Worm (Caenorhabditis elegans) whole organism, young adult: Measurements from ENCODE around the gene igcm-1.

ENCODE experiments used
- B0261.1 ChIP-seq: sonication (generic microtip); optimal IDR thresholded peaks from 2 replicates; lab custom pipeline; 2016; ENCODE audit warnings: mild to moderate bottlenecking, missing genetic modification characterization, moderate library complexity, missing compliant biosample characterization
- C06A6.2 ChIP-seq: fragments of 200-800 bp; sonication (Bioruptor generic); conservative IDR thresholded peaks from 2 replicates; pipeline ENCODE4 v1.3.6; 2022; ENCODE audit warnings: missing genetic modification characterization, missing compliant biosample characterization
- F33H1.4 ChIP-seq: fragments of 200-800 bp; sonication (Bioruptor generic); IDR thresholded peaks from 2 replicates; pipeline ENCODE4 v1.3.6; 2022; ENCODE audit warnings: missing genetic modification reagents, missing genetic modification characterization, missing compliant biosample characterization
- F37B4.10 ChIP-seq: fragments of 200-800 bp; sonication (Bioruptor generic); IDR thresholded peaks from 2 replicates; pipeline ENCODE4 v1.3.6; 2022; ENCODE audit warnings: missing genetic modification characterization, missing compliant biosample characterization
- F52B5.7 ChIP-seq: sonication (generic microtip); optimal IDR thresholded peaks from 2 replicates; lab custom pipeline; 2016; ENCODE audit warnings: mild to moderate bottlenecking, missing genetic modification characterization, missing compliant biosample characterization
- F55B11.4 ChIP-seq: sonication (generic microtip); optimal IDR thresholded peaks from 2 replicates; lab custom pipeline; 2016; ENCODE audit warnings: missing compliant biosample characterization, missing genetic modification characterization, borderline replicate concordance; ENCODE audit not compliant: insufficient read depth
- F57C9.4 ChIP-seq: sonication (generic microtip); optimal IDR thresholded peaks from 2 replicates; lab custom pipeline; 2017; ENCODE audit warnings: mild to moderate bottlenecking, missing genetic modification characterization, missing compliant biosample characterization
- Y56A3A.18 ChIP-seq: fragments of 200-800 bp; sonication (Bioruptor generic); IDR thresholded peaks from 2 replicates; pipeline ENCODE4 v1.3.6; 2022; ENCODE audit warnings: missing genetic modification reagents, missing genetic modification characterization, missing compliant biosample characterization
- Y67H2A.10 ChIP-seq: fragments of 200-800 bp; sonication (Bioruptor generic); conservative IDR thresholded peaks from 2 replicates; pipeline ENCODE4 v1.3.6; 2022; ENCODE audit warnings: missing genetic modification reagents, missing genetic modification characterization, missing compliant biosample characterization
- Y79H2A.3 ChIP-seq: fragments of 200-800 bp; sonication (Bioruptor generic); conservative IDR thresholded peaks from 2 replicates; pipeline ENCODE4 v1.3.6; 2022; ENCODE audit warnings: missing genetic modification reagents, missing genetic modification characterization, missing compliant biosample characterization
- Y95B8A.8 ChIP-seq: fragments of 200-800 bp; sonication (Bioruptor generic); IDR thresholded peaks from 2 replicates; pipeline ENCODE4 v1.3.6; 2022; ENCODE audit warnings: missing genetic modification reagents, missing genetic modification characterization, missing compliant biosample characterization
- ZK185.1 ChIP-seq: sonication (generic microtip); optimal IDR thresholded peaks from 2 replicates; lab custom pipeline; 2016; ENCODE audit warnings: mild to moderate bottlenecking, missing genetic modification characterization, missing compliant biosample characterization; ENCODE audit not compliant: poor library complexity, severe bottlenecking
- akir-1 ChIP-seq: fragments of 200-800 bp; sonication (Bioruptor generic); optimal IDR thresholded peaks from 2 replicates; lab custom pipeline; 2018; ENCODE audit warnings: mild to moderate bottlenecking, missing genetic modification characterization, moderate library complexity, missing compliant biosample characterization
- aptf-3 ChIP-seq: fragments of 200-800 bp; sonication (Bioruptor generic); IDR thresholded peaks from 2 replicates; pipeline ENCODE4 v1.3.6; 2022; ENCODE audit warnings: missing genetic modification characterization, missing compliant biosample characterization
- atf-7 ChIP-seq: sonication (generic microtip); optimal IDR thresholded peaks from 2 replicates; lab custom pipeline; 2017; ENCODE audit warnings: mild to moderate bottlenecking, missing genetic modification characterization, missing compliant biosample characterization
- ccch-3 ChIP-seq: fragments of 200-800 bp; sonication (Bioruptor generic); optimal IDR thresholded peaks from 2 replicates; lab custom pipeline; 2018; ENCODE audit warnings: mild to moderate bottlenecking, missing genetic modification characterization, missing compliant biosample characterization
- ceh-40 ChIP-seq: fragments of 200-800 bp; sonication (Bioruptor generic); IDR thresholded peaks from 2 replicates; pipeline ENCODE4 v1.3.6; 2022; ENCODE audit warnings: missing genetic modification characterization, missing compliant biosample characterization
- ceh-91 ChIP-seq: fragments of 200-800 bp; sonication (Bioruptor generic); IDR thresholded peaks from 2 replicates; pipeline ENCODE4 v1.3.6; 2022; ENCODE audit warnings: missing genetic modification reagents, missing genetic modification characterization, missing compliant biosample characterization
- dpff-1 ChIP-seq: sonication (generic microtip); optimal IDR thresholded peaks from 2 replicates; lab custom pipeline; 2017; ENCODE audit warnings: mild to moderate bottlenecking, missing genetic modification characterization, missing compliant biosample characterization
- dpl-1 ChIP-seq: fragments of 150-350 bp; optimal IDR thresholded peaks from 2 replicates; lab custom pipeline; 2014; ENCODE audit warnings: missing biosample characterization, missing genetic modification reagents, missing genetic modification characterization
- efl-1 ChIP-seq: fragments of 150-350 bp; optimal IDR thresholded peaks from 2 replicates; lab custom pipeline; 2014; ENCODE audit warnings: missing biosample characterization, missing genetic modification reagents, missing genetic modification characterization
- egl-18 ChIP-seq: fragments of 200-800 bp; sonication (Bioruptor generic); IDR thresholded peaks from 2 replicates; pipeline ENCODE4 v1.3.6; 2022; ENCODE audit warnings: missing genetic modification reagents, missing genetic modification characterization, missing compliant biosample characterization
- egl-44 ChIP-seq: fragments of 200-800 bp; sonication (Bioruptor generic); IDR thresholded peaks from 2 replicates; pipeline ENCODE4 v1.3.6; 2022; ENCODE audit warnings: missing genetic modification reagents, missing genetic modification characterization, missing compliant biosample characterization
- egrh-3 ChIP-seq: fragments of 200-800 bp; sonication (Bioruptor generic); IDR thresholded peaks from 2 replicates; pipeline ENCODE4 v1.3.6; 2022; ENCODE audit warnings: missing genetic modification reagents, missing genetic modification characterization, missing compliant biosample characterization
- lag-1 ChIP-seq: fragments of 200-800 bp; sonication (Bioruptor generic); IDR thresholded peaks from 2 replicates; pipeline ENCODE4 v1.3.6; 2022; ENCODE audit warnings: missing genetic modification reagents, missing genetic modification characterization, missing compliant biosample characterization
- let-607 ChIP-seq, 2 experiments: fragments of 200-800 bp in 1 of 2; sonication (Bioruptor generic) in 1 of 2; sonication (generic microtip) in 1 of 2; optimal IDR thresholded peaks; 2 replicates each; lab custom pipeline; 2016 to 2018; ENCODE audit warnings: mild to moderate bottlenecking in 2 of 2, missing compliant biosample characterization in 2 of 2, missing genetic modification characterization in 2 of 2, moderate library complexity in 2 of 2, missing genotype in 1 of 2
- lin-35 ChIP-seq, 3 experiments: fragments of 150-350 bp in 2 of 3; sonication (generic microtip) in 1 of 3; optimal IDR thresholded peaks; 2 replicates each; lab custom pipeline; 2014 to 2018; ENCODE audit warnings: missing biosample characterization in 3 of 3, missing genetic modification characterization in 3 of 3, missing genetic modification reagents in 3 of 3
- lin-40 ChIP-seq: sonication (generic microtip); optimal IDR thresholded peaks from 2 replicates; lab custom pipeline; 2016; ENCODE audit warnings: missing genetic modification characterization, mild to moderate bottlenecking, missing compliant biosample characterization, missing genotype, missing genetic modification reagents
- lsl-1 ChIP-seq: fragments of 200-800 bp; sonication (Bioruptor generic); optimal IDR thresholded peaks from 2 replicates; lab custom pipeline; 2018; ENCODE audit warnings: mild to moderate bottlenecking, missing genetic modification characterization, moderate library complexity, missing compliant biosample characterization
- mcd-1 ChIP-seq: fragments of 200-800 bp; sonication (Bioruptor generic); IDR thresholded peaks from 2 replicates; pipeline ENCODE4 v1.3.6; 2022; ENCODE audit warnings: missing genetic modification reagents, missing genetic modification characterization, missing compliant biosample characterization
- nfya-1 ChIP-seq: sonication (generic microtip); optimal IDR thresholded peaks from 2 replicates; lab custom pipeline; 2017; ENCODE audit warnings: antibody characterized with exemption, missing compliant biosample characterization, missing genetic modification characterization, borderline replicate concordance; ENCODE audit not compliant: insufficient read depth
- nfyb-1 ChIP-seq: fragments of 200-800 bp; sonication (Bioruptor generic); IDR thresholded peaks from 2 replicates; pipeline ENCODE4 v1.3.6; 2022; ENCODE audit warnings: missing genetic modification reagents, missing genetic modification characterization, missing compliant biosample characterization
- nhr-179 ChIP-seq: sonication (generic microtip); optimal IDR thresholded peaks from 2 replicates; lab custom pipeline; 2016; ENCODE audit warnings: mild to moderate bottlenecking, missing genetic modification characterization, missing compliant biosample characterization
- nhr-27 ChIP-seq: fragments of 200-800 bp; sonication (Bioruptor generic); optimal IDR thresholded peaks from 2 replicates; lab custom pipeline; 2018; ENCODE audit warnings: mild to moderate bottlenecking, missing genetic modification characterization, moderate library complexity, missing compliant biosample characterization
- nhr-80 ChIP-seq: sonication (generic microtip); optimal IDR thresholded peaks from 2 replicates; lab custom pipeline; 2016; ENCODE audit warnings: missing genetic modification characterization, missing compliant biosample characterization
- nhr-90 ChIP-seq: sonication (generic microtip); optimal IDR thresholded peaks from 2 replicates; lab custom pipeline; 2016; ENCODE audit warnings: missing genotype, mild to moderate bottlenecking, missing genetic modification characterization, missing compliant biosample characterization
- rcor-1 ChIP-seq: fragments of 200-800 bp; sonication (Bioruptor generic); IDR thresholded peaks from 2 replicates; pipeline ENCODE4 v1.3.6; 2022; ENCODE audit warnings: missing genetic modification reagents, missing genetic modification characterization, missing compliant biosample characterization
- repo-1 ChIP-seq: sonication (generic microtip); optimal IDR thresholded peaks from 2 replicates; lab custom pipeline; 2017; ENCODE audit warnings: mild to moderate bottlenecking, missing genetic modification characterization, missing compliant biosample characterization
- rpc-1 ChIP-seq, 2 experiments: fragments of 150-350 bp in 1 of 2; sonication (generic microtip) in 1 of 2; optimal IDR thresholded peaks; 2 replicates each; lab custom pipeline; 2014 to 2018; ENCODE audit warnings: missing biosample characterization in 1 of 2, missing genetic modification characterization in 1 of 2, missing genetic modification reagents in 1 of 2, missing genotype in 1 of 2
- sea-2 ChIP-seq: fragments of 200-800 bp; sonication (Bioruptor generic); IDR thresholded peaks from 2 replicates; pipeline ENCODE4 v1.3.6; 2022; ENCODE audit warnings: missing genetic modification characterization, missing compliant biosample characterization
- snpc-1.3 ChIP-seq: sonication (generic microtip); optimal IDR thresholded peaks from 2 replicates; lab custom pipeline; 2017; ENCODE audit warnings: missing genetic modification characterization, mild to moderate bottlenecking, missing compliant biosample characterization, antibody characterized with exemption, moderate library complexity, missing genotype, missing genetic modification reagents; ENCODE audit not compliant: insufficient read depth
- somi-1 ChIP-seq: fragments of 200-800 bp; sonication (Bioruptor generic); optimal IDR thresholded peaks from 2 replicates; lab custom pipeline; 2018; ENCODE audit warnings: mild to moderate bottlenecking, missing genetic modification characterization, missing compliant biosample characterization
- sptf-2 ChIP-seq: fragments of 200-800 bp; sonication (Bioruptor generic); optimal IDR thresholded peaks from 2 replicates; lab custom pipeline; 2018; ENCODE audit warnings: mild to moderate bottlenecking, missing genetic modification characterization, missing compliant biosample characterization
- tbp1 ChIP-seq: fragments of 200-800 bp; sonication (Bioruptor generic); optimal IDR thresholded peaks from 2 replicates; lab custom pipeline; 2018; ENCODE audit warnings: mild to moderate bottlenecking, missing genetic modification characterization, missing compliant biosample characterization
- tbx-9 ChIP-seq: sonication (generic microtip); optimal IDR thresholded peaks from 2 replicates; lab custom pipeline; 2016; ENCODE audit warnings: borderline replicate concordance, missing genetic modification characterization, inconsistent platforms, missing compliant biosample characterization
- zim-3 ChIP-seq: sonication (generic microtip); optimal IDR thresholded peaks from 2 replicates; lab custom pipeline; 2017; ENCODE audit warnings: mild to moderate bottlenecking, missing genetic modification characterization, moderate library complexity, missing compliant biosample characterization
- ztf-22 ChIP-seq: fragments of 200-800 bp; sonication (Bioruptor generic); optimal IDR thresholded peaks from 2 replicates; lab custom pipeline; 2018; ENCODE audit warnings: mild to moderate bottlenecking, missing genetic modification characterization, moderate library complexity, missing compliant biosample characterization
- ztf-25 ChIP-seq: fragments of 200-800 bp; sonication (Bioruptor generic); IDR thresholded peaks from 2 replicates; pipeline ENCODE4 v1.3.6; 2022; ENCODE audit warnings: missing genetic modification reagents, missing genetic modification characterization, missing compliant biosample characterization
- ztf-6 ChIP-seq: fragments of 200-800 bp; sonication (Bioruptor generic); IDR thresholded peaks from 2 replicates; pipeline ENCODE4 v1.3.6; 2022; ENCODE audit warnings: missing genetic modification reagents, missing genetic modification characterization, missing compliant biosample characterization

The igcm-1 gene

ce11 chrX:871020-871419 lies 19.7 kb upstream of the igcm-1 start, which contains the start of gene lgl-1:
lgl-1 (minus strand) TSS chrX:871089.
- no peak for TF ChIP-seq Y67H2A.10
- TF ChIP-seq mcd-1 (GFP tag; lab: Robert Waterston, UW): peak; percentile 41; the same call in 1 of the 2 replicates
- TF ChIP-seq ceh-91: no peak
- TF ChIP-seq repo-1 (tag; lab: Kevin White, UChicago): no peak
- TF ChIP-seq F57C9.4 (tag; lab: Kevin White, UChicago): no peak
- no peak for TF ChIP-seq egl-18 (GFP tag; lab: Robert Waterston, UW)
- TF ChIP-seq C06A6.2: no peak
- TF ChIP-seq nfyb-1 (GFP tag; lab: Robert Waterston, UW): no peak
- TF ChIP-seq egl-44 (GFP tag; lab: Robert Waterston, UW): no peak
- TF ChIP-seq tbp1 (GFP tag; lab: Kevin White, UChicago): no peak
- no peak for TF ChIP-seq dpl-1 (GFP tag; lab: Kevin White, UChicago)
- no peak for TF ChIP-seq rpc-1 (optimal IDR thresholded peaks at IDR 0.05; lab: Kevin White, UChicago)
- TF ChIP-seq rpc-1 (tag; optimal IDR thresholded peaks at IDR 0.05; lab: Kevin White, UChicago): no peak
- no peak for TF ChIP-seq ceh-40 (GFP tag; lab: Robert Waterston, UW)
- no peak for TF ChIP-seq F37B4.10
- TF ChIP-seq let-607 (tag; optimal IDR thresholded peaks at IDR 0.05; lab: Kevin White, UChicago): no peak
- no peak for TF ChIP-seq dpff-1 (tag; lab: Kevin White, UChicago)
- no peak for TF ChIP-seq lin-35 (GFP tag; optimal IDR thresholded peaks at IDR 0.05; lab: Kevin White, UChicago)
- TF ChIP-seq snpc-1.3 (tag; lab: Kevin White, UChicago): no peak
- peak; percentile 26 for TF ChIP-seq nhr-80
- no peak for TF ChIP-seq sea-2 (GFP tag; lab: Robert Waterston, UW)
- no peak for TF ChIP-seq tbx-9
- TF ChIP-seq efl-1 (GFP tag; lab: Kevin White, UChicago): no peak
- no peak for TF ChIP-seq ztf-6
- no peak for TF ChIP-seq Y56A3A.18 (GFP tag; lab: Robert Waterston, UW)
- no peak for TF ChIP-seq nfya-1 (tag; lab: Kevin White, UChicago)
- no peak for TF ChIP-seq ztf-22 (GFP tag; lab: Kevin White, UChicago)
- no peak for TF ChIP-seq lsl-1
- no peak for TF ChIP-seq F52B5.7 (tag; lab: Kevin White, UChicago)
- no peak for TF ChIP-seq nhr-90 (tag; lab: Kevin White, UChicago)
- 0 out of 2 replicates have a peak, but pooled peaks have one; percentile 22 for TF ChIP-seq rcor-1 (GFP tag; lab: Robert Waterston, UW)
- no peak for TF ChIP-seq lin-40 (tag; lab: Kevin White, UChicago)
- TF ChIP-seq atf-7: no peak
- TF ChIP-seq akir-1 (GFP tag; lab: Kevin White, UChicago): no peak
- no peak for TF ChIP-seq F55B11.4 (tag; lab: Kevin White, UChicago)
- TF ChIP-seq egrh-3 (GFP tag; lab: Robert Waterston, UW): peak; percentile 29; the same call in 1 of the 2 replicates
- no peak for TF ChIP-seq somi-1 (GFP tag; lab: Kevin White, UChicago)
- no peak for TF ChIP-seq nhr-27 (tag; lab: Kevin White, UChicago)
- TF ChIP-seq zim-3 (tag; lab: Kevin White, UChicago): no peak
- no peak for TF ChIP-seq lag-1 (GFP tag; lab: Robert Waterston, UW)
- no peak for TF ChIP-seq Y95B8A.8 (GFP tag; lab: Robert Waterston, UW)
- no peak for TF ChIP-seq ZK185.1 (tag; lab: Kevin White, UChicago)
- no peak for TF ChIP-seq nhr-179 (tag; lab: Kevin White, UChicago)
- no peak for TF ChIP-seq Y79H2A.3 (GFP tag; lab: Robert Waterston, UW)
- no peak for TF ChIP-seq F33H1.4 (GFP tag; lab: Robert Waterston, UW)
- TF ChIP-seq aptf-3 (GFP tag; lab: Robert Waterston, UW): no peak
- no peak for TF ChIP-seq B0261.1
- TF ChIP-seq ztf-25 (GFP tag; lab: Robert Waterston, UW): no peak
- no peak for TF ChIP-seq sptf-2 (GFP tag; lab: Kevin White, UChicago)
- TF ChIP-seq ccch-3 (GFP tag; lab: Kevin White, UChicago): no peak
